Worm (Caenorhabditis elegans) whole organism, L2 larva: ENCODE results near the gene nhr-119.

Experiments
- F13H6.1 ChIP-seq: sonication (generic microtip); optimal IDR thresholded peaks from 2 replicates; lab custom pipeline; 2016; ENCODE audit warnings: missing genetic modification characterization, missing compliant biosample characterization
- alr-1 ChIP-seq: fragments of 150-350 bp; optimal IDR thresholded peaks from 2 replicates; lab custom pipeline; 2014; ENCODE audit warnings: missing biosample characterization, missing genetic modification characterization
- aly-2 ChIP-seq: fragments of 150-350 bp; optimal IDR thresholded peaks from 2 replicates; lab custom pipeline; 2014; ENCODE audit warnings: missing biosample characterization, missing genetic modification characterization
- ama-1 ChIP-seq: fragments of 150-350 bp; optimal IDR thresholded peaks from 2 replicates; lab custom pipeline; 2018; ENCODE audit warnings: inconsistent platforms
- ceh-82 ChIP-seq: fragments of 150-350 bp; optimal IDR thresholded peaks from 2 replicates; lab custom pipeline; 2014; ENCODE audit warnings: missing biosample characterization, missing genetic modification characterization
- egl-27 ChIP-seq: sonication (generic microtip); optimal IDR thresholded peaks from 3 replicates; lab custom pipeline; 2017; ENCODE audit warnings: missing biosample characterization, missing genetic modification reagents, missing genetic modification characterization
- lin-39 ChIP-seq: fragments of 150-350 bp; optimal IDR thresholded peaks from 2 replicates; lab custom pipeline; 2014; ENCODE audit warnings: missing biosample characterization, missing genetic modification reagents, missing genetic modification characterization
- nhr-11 ChIP-seq: fragments of 150-350 bp; optimal IDR thresholded peaks from 2 replicates; lab custom pipeline; 2014; ENCODE audit warnings: missing biosample characterization, missing genetic modification characterization
- nhr-12 ChIP-seq: fragments of 150-350 bp; optimal IDR thresholded peaks from 2 replicates; lab custom pipeline; 2014; ENCODE audit warnings: missing biosample characterization, missing genetic modification characterization
- nhr-237 ChIP-seq: fragments of 150-350 bp; optimal IDR thresholded peaks from 2 replicates; lab custom pipeline; 2014; ENCODE audit warnings: missing biosample characterization, missing genetic modification characterization
- skn-1 ChIP-seq: sonication (generic microtip); optimal IDR thresholded peaks from 2 replicates; lab custom pipeline; 2017; ENCODE audit warnings: missing biosample characterization, missing genetic modification characterization
- sma-3 ChIP-seq: sonication (generic microtip); optimal IDR thresholded peaks from 2 replicates; lab custom pipeline; 2016; ENCODE audit warnings: missing genetic modification reagents, missing genetic modification characterization, missing compliant biosample characterization

ce11 chrII:2845674-2846073 is 45.3 kb upstream of the nhr-119 start:
- TF ChIP-seq nhr-237 (tag; lab: Kevin White, UChicago) = no peak
- no peak for TF ChIP-seq ama-1 (lab: Kevin White, UChicago)
- no peak for TF ChIP-seq F13H6.1 (tag; lab: Kevin White, UChicago)
- TF ChIP-seq ceh-82 (tag; lab: Kevin White, UChicago) = no peak
- TF ChIP-seq alr-1 (tag; lab: Kevin White, UChicago) = no peak
- TF ChIP-seq lin-39 (tag; lab: Kevin White, UChicago) = no peak
- no peak for TF ChIP-seq egl-27 (tag; lab: Kevin White, UChicago)
- no peak for TF ChIP-seq nhr-11 (tag; lab: Kevin White, UChicago)
- no peak for TF ChIP-seq aly-2 (tag; lab: Kevin White, UChicago)
- TF ChIP-seq sma-3 (GFP tag; lab: Kevin White, UChicago) = no peak
- TF ChIP-seq skn-1 = no peak
- no peak for TF ChIP-seq nhr-12
